Worm (Caenorhabditis elegans): ENCODE data around the gene mog-3.

Gene mog-3

DNA sequence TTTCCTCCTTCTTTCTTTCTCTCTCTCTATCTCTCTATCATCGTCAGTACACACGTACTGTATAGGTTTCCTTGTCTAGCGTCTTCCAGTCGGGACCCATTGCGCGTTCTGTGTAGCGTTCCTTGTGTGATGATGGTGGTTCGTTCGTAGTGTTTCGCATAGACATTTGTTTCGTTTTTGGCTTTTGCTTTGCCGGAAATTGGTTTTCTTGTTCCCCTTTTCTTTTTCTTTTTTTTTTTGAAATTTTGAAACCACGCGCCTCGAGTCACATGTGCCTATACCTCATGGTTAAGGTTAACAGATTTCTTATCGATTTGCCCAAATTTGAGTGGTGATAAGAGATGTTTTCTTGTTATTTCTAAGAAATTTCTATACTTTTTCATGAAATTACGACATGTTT lies 10.2 kb downstream of the mog-3 start:
- TF ChIP-seq jun-1 (tag; optimal IDR thresholded peaks at IDR 0.05) (no peak), nhr-19 (GFP tag; conservative IDR thresholded peaks at IDR 0.05) (0 out of 2 replicates have a peak, but pooled peaks have one; percentile 16), egl-13 (tag; optimal IDR thresholded peaks at IDR 0.05) (no peak), fos-1 (tag; optimal IDR thresholded peaks at IDR 0.05) (no peak), elt-2 (tag; optimal IDR thresholded peaks at IDR 0.05) (peak; percentile 27), nhr-12 (tag; optimal IDR thresholded peaks at IDR 0.05) (no peak), isw-1 (GFP tag; IDR thresholded peaks at IDR 0.05) (no peak), hpl-2 (GFP tag; optimal IDR thresholded peaks at IDR 0.05) (no peak), dsc-1 (tag; optimal IDR thresholded peaks at IDR 0.05) (no peak), lin-14 (GFP tag; optimal IDR thresholded peaks at IDR 0.05) (no peak), lin-35 (GFP tag; optimal IDR thresholded peaks at IDR 0.05) (peak in 1 of 2 experiments; percentile 35), ets-5 (GFP tag; IDR thresholded peaks at IDR 0.05) (no peak), efl-1 (optimal IDR thresholded peaks at IDR 0.05) (no peak), efl-1 (GFP tag; optimal IDR thresholded peaks at IDR 0.05 in 1 of 2) (peak in 1 of 2 experiments; percentile 94), unc-98 (GFP tag; IDR thresholded peaks at IDR 0.05) (no peak), pax-3 (tag; optimal IDR thresholded peaks at IDR 0.05) (no peak), unc-30 (tag; optimal IDR thresholded peaks at IDR 0.05) (no peak), ceh-8 (GFP tag; optimal IDR thresholded peaks at IDR 0.05) (no peak), ceh-90 (tag; optimal IDR thresholded peaks at IDR 0.05) (no peak), mdl-1 (tag; optimal IDR thresholded peaks at IDR 0.05) (peak in 1 of 2 experiments; percentile 21)

DNA sequence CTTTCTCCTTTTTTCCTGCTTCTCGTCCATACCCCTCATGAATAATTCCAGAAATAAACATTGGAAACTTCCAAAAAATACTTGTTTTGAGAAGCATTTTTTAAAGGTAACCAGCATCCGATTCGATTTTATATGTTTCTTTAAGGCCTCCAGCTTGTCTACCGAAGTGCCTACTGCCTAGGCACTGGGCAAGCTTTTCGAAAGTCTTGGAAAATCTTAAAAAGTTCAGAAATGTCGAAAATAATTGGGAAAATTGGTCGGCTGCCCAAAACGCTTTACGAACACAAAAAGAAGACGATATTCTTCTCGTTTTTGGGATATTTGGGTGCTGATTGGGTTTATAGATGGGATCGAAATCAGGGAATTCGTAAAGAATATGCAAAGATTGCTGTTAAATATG lies 13.3 kb downstream of the mog-3 start, which contains the start of gene F52C9.3:
TSS of gene F52C9.3 (plus strand) at position 225 of the 400 bp plus-strand sequence.
- TF ChIP-seq sup-37 (GFP tag; optimal IDR thresholded peaks at IDR 0.05) (no peak), nhr-76 (tag; optimal IDR thresholded peaks at IDR 0.05) (no peak), pax-3 (tag; optimal IDR thresholded peaks at IDR 0.05) (no peak), irx-1 (tag; optimal IDR thresholded peaks at IDR 0.05) (no peak), ces-1 (GFP tag; optimal IDR thresholded peaks at IDR 0.05) (no peak), efl-1 (optimal IDR thresholded peaks at IDR 0.05) (no peak), efl-1 (GFP tag; optimal IDR thresholded peaks at IDR 0.05 in 1 of 2) (peak in 1 of 2 experiments; percentile 57), dsc-1 (tag; optimal IDR thresholded peaks at IDR 0.05) (no peak), elt-2 (tag; optimal IDR thresholded peaks at IDR 0.05) (peak; percentile 29), unc-62 (GFP tag; optimal IDR thresholded peaks at IDR 0.05) (no peak), vab-15 (tag; optimal IDR thresholded peaks at IDR 0.05) (no peak), lin-35 (GFP tag; optimal IDR thresholded peaks at IDR 0.05) (no peak), ama-1 (optimal IDR thresholded peaks at IDR 0.05) (peak; percentile 57)

ce11 chrIII:5326323-5326722 lies 17.9 kb downstream of the mog-3 start, which contains the start of gene sorf-2:
Gene sorf-2 (plus strand): TSS chrIII:5326623.
- no peak for TF ChIP-seq ces-1 (GFP tag; optimal IDR thresholded peaks at IDR 0.05)
- TF ChIP-seq tlp-1 (tag; optimal IDR thresholded peaks at IDR 0.05): no peak
- TF ChIP-seq grh-1 (GFP tag; IDR thresholded peaks at IDR 0.05): no peak
- TF ChIP-seq F16B12.6 (tag; optimal IDR thresholded peaks at IDR 0.05): no peak
- no peak for TF ChIP-seq swsn-7 (tag; optimal IDR thresholded peaks at IDR 0.05)
- TF ChIP-seq nhr-77 (tag; optimal IDR thresholded peaks at IDR 0.05): no peak
- TF ChIP-seq vab-15 (tag; optimal IDR thresholded peaks at IDR 0.05): no peak
- no peak for TF ChIP-seq rnt-1 (tag; optimal IDR thresholded peaks at IDR 0.05)
- TF ChIP-seq ceh-8 (GFP tag; optimal IDR thresholded peaks at IDR 0.05): no peak
- TF ChIP-seq efl-3 (GFP tag; optimal IDR thresholded peaks at IDR 0.05): no peak
- no peak for TF ChIP-seq unc-30 (tag; optimal IDR thresholded peaks at IDR 0.05)
- TF ChIP-seq nhr-71 (tag; optimal IDR thresholded peaks at IDR 0.05): no peak
- no peak for TF ChIP-seq lin-14 (GFP tag; optimal IDR thresholded peaks at IDR 0.05)
- TF ChIP-seq nhr-90 (tag; optimal IDR thresholded peaks at IDR 0.05; ENCODE audit: poor library complexity): no peak
- TF ChIP-seq efl-1 (optimal IDR thresholded peaks at IDR 0.05): no peak
- no peak for TF ChIP-seq efl-1 (GFP tag; optimal IDR thresholded peaks at IDR 0.05 in 1 of 2)
- TF ChIP-seq hlh-4 (tag; optimal IDR thresholded peaks at IDR 0.05): no peak

DNA sequence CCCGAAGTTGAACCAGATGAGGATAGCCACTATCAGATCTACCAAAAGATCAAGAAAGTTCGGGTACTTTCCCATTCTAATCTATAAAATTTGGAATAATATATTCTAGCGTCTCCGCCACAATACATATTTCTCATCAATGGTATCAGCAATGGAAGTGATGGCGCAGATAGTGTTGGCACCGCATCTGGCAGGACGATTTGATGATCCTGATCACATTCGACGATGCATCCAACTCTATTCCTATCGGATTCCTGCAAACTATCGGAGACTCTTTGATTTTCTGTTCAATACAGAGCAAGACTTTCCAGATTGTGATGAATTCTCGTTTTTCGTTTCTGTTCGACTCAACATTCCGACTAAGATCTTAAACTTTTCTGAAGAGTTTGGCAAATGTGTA lies 21.0 kb downstream of the mog-3 start:
- TF ChIP-seq ceh-90 (tag; optimal IDR thresholded peaks at IDR 0.05): no peak
- no peak for TF ChIP-seq elt-3 (tag; optimal IDR thresholded peaks at IDR 0.05)
